Worm (Caenorhabditis elegans): Measurements from ENCODE around the gene gbb-1.

The gbb-1 gene

DNA sequence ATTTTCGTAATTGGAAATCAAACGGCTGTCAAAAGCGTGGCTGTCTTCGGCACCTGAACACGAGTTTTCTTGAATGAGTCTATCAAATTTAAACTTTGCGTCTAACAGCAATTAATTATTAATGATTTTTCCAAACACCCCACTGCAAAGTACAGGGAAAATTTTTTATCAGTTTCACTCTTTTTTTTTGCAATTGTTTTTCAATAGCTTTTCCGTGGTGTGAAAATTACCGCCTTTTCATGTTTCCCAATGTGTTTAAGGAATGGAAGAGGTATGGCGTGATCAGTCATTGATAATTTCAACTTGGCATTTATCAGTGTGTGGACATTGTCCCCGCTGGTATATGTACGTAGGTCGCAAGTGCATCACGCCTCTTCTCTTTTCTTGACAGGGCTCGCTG is 25.9 kb upstream of the gbb-1 start:
- TF ChIP-seq sma-9 (GFP tag; optimal IDR thresholded peaks at IDR 0.05) (peak; percentile 3), sma-9 (tag; optimal IDR thresholded peaks at IDR 0.05) (no peak), gmeb-1 (tag; optimal IDR thresholded peaks at IDR 0.05) (no peak), fos-1 (tag; optimal IDR thresholded peaks at IDR 0.05) (peak; percentile 78), F13H6.1 (tag; optimal IDR thresholded peaks at IDR 0.05) (peak; percentile 24), peb-1 (tag; optimal IDR thresholded peaks at IDR 0.05) (no peak)

DNA sequence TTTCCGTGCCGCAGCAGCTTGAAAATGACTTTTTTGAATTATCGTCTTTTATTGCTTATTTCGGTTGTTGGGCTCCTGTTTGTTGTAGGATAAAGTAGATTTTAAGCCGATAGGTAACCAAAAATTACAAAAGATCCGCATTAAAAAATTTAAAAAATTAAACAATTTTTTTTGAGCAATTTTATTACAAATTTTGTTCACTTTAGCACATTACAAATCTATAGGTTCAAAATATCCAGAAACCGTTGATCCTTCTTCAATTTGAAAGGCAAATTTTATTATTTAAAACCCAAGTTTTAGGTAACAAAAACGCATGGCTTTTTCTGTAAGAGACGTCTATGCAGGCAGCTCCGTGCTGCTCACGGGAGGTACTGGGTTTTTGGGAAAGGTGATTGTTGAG is 24.7 kb upstream of the gbb-1 start, which contains the start of gene fard-1:
TSS of gene fard-1 (plus strand) at position 301 of the 400 bp plus-strand sequence.
- TF ChIP-seq peb-1 (tag; optimal IDR thresholded peaks at IDR 0.05) (no peak), nhr-11 (tag; optimal IDR thresholded peaks at IDR 0.05) (no peak), sem-4 (tag; optimal IDR thresholded peaks at IDR 0.05) (no peak)

DNA sequence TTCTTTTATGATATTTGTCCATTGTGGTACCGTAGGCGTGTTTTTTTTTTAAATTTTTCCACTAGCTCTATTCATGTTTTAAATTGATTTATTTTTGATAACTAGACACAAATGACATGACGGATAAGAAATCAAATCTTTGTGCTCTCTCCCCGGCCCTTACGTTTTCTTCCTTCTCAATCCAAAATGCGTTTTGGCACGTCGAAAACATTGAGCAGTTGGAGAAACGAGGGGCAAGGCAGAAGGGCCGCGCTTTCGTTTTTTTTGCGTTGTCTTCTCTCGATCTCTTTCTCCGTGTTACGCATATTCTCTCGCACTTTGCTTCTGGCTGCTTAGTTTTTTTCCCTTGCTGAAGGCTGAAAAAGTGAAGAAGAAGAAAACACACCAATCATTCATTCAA is 18.6 kb upstream of the gbb-1 start:
- TF ChIP-seq lin-11 (tag; optimal IDR thresholded peaks at IDR 0.05) (peak; percentile 18), sem-4 (tag; optimal IDR thresholded peaks at IDR 0.05) (peak; percentile 5), zag-1 (tag; optimal IDR thresholded peaks at IDR 0.05) (no peak), ceh-82 (tag; optimal IDR thresholded peaks at IDR 0.05) (no peak), lsy-2 (tag; optimal IDR thresholded peaks at IDR 0.05) (peak in 1 of 2 experiments; percentile 24)

DNA sequence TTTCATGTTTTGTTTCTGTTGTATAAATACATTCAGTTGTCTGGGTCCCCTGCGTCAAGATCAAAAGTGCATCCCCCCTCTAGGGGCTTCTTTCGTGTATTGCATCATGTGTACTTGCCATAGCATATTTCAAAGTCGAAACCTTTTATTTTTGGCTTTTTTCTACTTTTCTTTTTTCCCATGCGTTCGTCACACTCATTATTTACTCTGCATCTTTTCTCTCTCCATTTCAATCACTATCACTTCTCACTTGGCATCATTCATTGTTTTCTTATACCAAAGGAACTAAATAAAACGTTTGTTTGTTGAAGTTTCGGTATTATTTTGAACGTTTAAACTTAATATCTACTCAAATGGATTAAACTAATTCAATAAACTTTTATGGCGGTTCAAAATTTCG is 18.2 kb upstream of the gbb-1 start:
- no peak for TF ChIP-seq mbf-1 (tag; optimal IDR thresholded peaks at IDR 0.05)
- no peak for TF ChIP-seq elt-1 (tag; optimal IDR thresholded peaks at IDR 0.05)
- peak; percentile 18 for TF ChIP-seq zag-1 (tag; optimal IDR thresholded peaks at IDR 0.05)
- TF ChIP-seq crh-2 (tag; optimal IDR thresholded peaks at IDR 0.05) = peak; percentile 28
- peak; percentile 24 for TF ChIP-seq unc-55 (GFP tag; optimal IDR thresholded peaks at IDR 0.05)
- TF ChIP-seq C34F6.9 (tag; optimal IDR thresholded peaks at IDR 0.05) = peak; percentile 12
- peak in 1 of 2 experiments; percentile 12 for TF ChIP-seq lsy-2 (tag; optimal IDR thresholded peaks at IDR 0.05)
- TF ChIP-seq lin-13 (GFP tag; optimal IDR thresholded peaks at IDR 0.05) = no peak
- TF ChIP-seq F13H6.1 (tag; optimal IDR thresholded peaks at IDR 0.05) = peak; percentile 9
- no peak for TF ChIP-seq ztf-4 (tag; optimal IDR thresholded peaks at IDR 0.05)
- peak; percentile 33 for TF ChIP-seq nhr-129 (tag; optimal IDR thresholded peaks at IDR 0.05)
- no peak for TF ChIP-seq lin-39 (tag; optimal IDR thresholded peaks at IDR 0.05)

DNA sequence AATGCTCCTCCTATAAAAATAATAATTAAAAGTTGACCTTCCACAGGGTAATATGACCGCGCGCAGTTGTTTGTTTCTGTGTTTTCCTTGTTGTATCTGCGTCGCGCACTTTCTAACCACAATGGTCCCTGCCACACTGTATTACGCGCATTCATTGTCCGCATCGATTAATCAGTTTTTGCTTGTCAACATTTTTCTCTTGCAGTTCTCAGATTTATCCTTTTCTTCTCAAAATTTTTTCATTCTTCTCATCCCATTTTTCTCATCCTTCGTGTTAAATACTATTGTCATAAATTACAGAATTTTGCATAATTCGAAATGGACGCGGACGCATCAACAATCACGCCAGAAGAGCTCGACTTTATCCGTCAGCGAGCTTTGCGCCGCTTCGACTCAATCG is 17.2 kb upstream of the gbb-1 start, which contains the start of gene pfk-1.1:
TSS of gene pfk-1.1 (plus strand) at position 301 of the 400 bp plus-strand sequence.
- TF ChIP-seq nhr-237 (tag; optimal IDR thresholded peaks at IDR 0.05) (no peak), sem-4 (tag; optimal IDR thresholded peaks at IDR 0.05) (no peak), ztf-4 (tag; optimal IDR thresholded peaks at IDR 0.05) (no peak), nhr-21 (tag; optimal IDR thresholded peaks at IDR 0.05) (no peak), unc-55 (GFP tag; optimal IDR thresholded peaks at IDR 0.05) (no peak), blmp-1 (tag; optimal IDR thresholded peaks at IDR 0.05; ENCODE audit: insufficient read depth) (no peak), lin-39 (tag; optimal IDR thresholded peaks at IDR 0.05) (no peak), ceh-82 (tag; optimal IDR thresholded peaks at IDR 0.05) (no peak), nhr-129 (tag; optimal IDR thresholded peaks at IDR 0.05) (no peak), fos-1 (tag; optimal IDR thresholded peaks at IDR 0.05) (no peak), sma-9 (GFP tag; optimal IDR thresholded peaks at IDR 0.05) (no peak), sma-9 (tag; optimal IDR thresholded peaks at IDR 0.05) (no peak), zag-1 (tag; optimal IDR thresholded peaks at IDR 0.05) (no peak), nhr-23 (tag; optimal IDR thresholded peaks at IDR 0.05) (no peak), C34F6.9 (tag; optimal IDR thresholded peaks at IDR 0.05) (no peak)

DNA sequence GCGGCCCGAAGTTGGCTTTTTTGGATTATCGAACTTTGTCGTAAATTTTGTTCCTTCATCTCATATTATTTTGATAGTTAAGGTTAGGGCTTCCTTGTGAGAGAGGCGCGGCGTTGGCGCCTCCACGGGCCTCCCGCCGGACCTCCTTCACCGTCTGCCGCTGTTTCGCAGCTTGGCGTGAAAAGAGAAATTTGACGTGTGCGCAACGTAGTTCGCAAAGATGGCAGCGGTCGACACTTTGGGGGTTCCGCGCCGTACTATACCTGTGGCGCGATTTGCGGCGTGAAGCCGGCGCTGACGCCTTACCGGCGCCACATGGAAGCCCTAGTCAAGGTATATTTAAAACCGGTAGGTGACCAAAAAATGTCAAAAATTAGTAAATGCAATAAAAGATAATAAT is 15.4 kb upstream of the gbb-1 start:
- TF ChIP-seq lin-13 (GFP tag; optimal IDR thresholded peaks at IDR 0.05) (no peak), snpc-4 (tag; optimal IDR thresholded peaks at IDR 0.05) (peak; percentile 71), nhr-12 (tag; optimal IDR thresholded peaks at IDR 0.05) (no peak), egl-27 (tag; optimal IDR thresholded peaks at IDR 0.05) (no peak), skn-1 (tag; optimal IDR thresholded peaks at IDR 0.05) (no peak)

DNA sequence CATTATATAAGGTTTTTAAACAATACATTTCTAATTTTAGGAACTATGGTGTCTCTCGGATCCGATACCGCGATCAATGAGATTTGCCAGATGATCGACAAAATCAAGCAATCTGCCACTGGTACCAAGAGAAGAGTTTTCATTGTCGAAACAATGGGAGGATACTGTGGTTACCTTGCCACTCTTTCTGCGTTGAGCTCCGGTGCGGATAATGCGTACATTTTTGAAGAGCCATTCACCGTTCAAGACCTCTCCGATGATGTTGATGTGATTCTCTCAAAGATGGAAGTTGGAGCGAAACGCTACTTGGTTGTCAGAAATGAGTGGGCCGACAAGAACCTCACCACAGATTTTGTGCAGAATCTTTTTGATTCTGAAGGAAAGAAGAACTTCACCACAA is 14.1 kb upstream of the gbb-1 start:
- no peak for TF ChIP-seq lin-11 (tag; optimal IDR thresholded peaks at IDR 0.05)
- TF ChIP-seq ztf-4 (tag; optimal IDR thresholded peaks at IDR 0.05) = no peak
- no peak for TF ChIP-seq mdl-1 (tag; optimal IDR thresholded peaks at IDR 0.05)
- no peak for TF ChIP-seq lin-13 (GFP tag; optimal IDR thresholded peaks at IDR 0.05)
- no peak for TF ChIP-seq zag-1 (tag; optimal IDR thresholded peaks at IDR 0.05)
- TF ChIP-seq nhr-12 (tag; optimal IDR thresholded peaks at IDR 0.05) = no peak
- TF ChIP-seq sma-9 (GFP tag; optimal IDR thresholded peaks at IDR 0.05) = no peak
- no peak for TF ChIP-seq sma-9 (tag; optimal IDR thresholded peaks at IDR 0.05)
- no peak for TF ChIP-seq aly-2 (tag; optimal IDR thresholded peaks at IDR 0.05)
- TF ChIP-seq elt-1 (tag; optimal IDR thresholded peaks at IDR 0.05) = no peak
- TF ChIP-seq nhr-6 (tag; optimal IDR thresholded peaks at IDR 0.05) = no peak
- TF ChIP-seq C34F6.9 (tag; optimal IDR thresholded peaks at IDR 0.05) = no peak
- no peak for TF ChIP-seq blmp-1 (tag; optimal IDR thresholded peaks at IDR 0.05; ENCODE audit: insufficient read depth)
- TF ChIP-seq unc-39 (tag; optimal IDR thresholded peaks at IDR 0.05) = no peak

Data from whole organism, L2 larva.